Worm (Caenorhabditis elegans) whole organism, L2 larva: ENCODE data around the gene T09A5.14.
A peak's percentile ranks its signal among the peaks of the same experiment; 100 is the strongest.

Experiments used
- C34F6.9 ChIP-seq: fragments of 150-350 bp; optimal IDR thresholded peaks from 2 replicates; lab custom pipeline; 2014; ENCODE audit warnings: missing biosample characterization, missing genetic modification characterization
- R02D3.7 ChIP-seq: fragments of 150-350 bp; optimal IDR thresholded peaks from 2 replicates; lab custom pipeline; 2014; ENCODE audit warnings: missing biosample characterization, missing genetic modification characterization
- Y55F3AM.14 ChIP-seq: fragments of 200-800 bp; sonication (Bioruptor generic); optimal IDR thresholded peaks from 2 replicates; lab custom pipeline; 2018; ENCODE audit warnings: mild to moderate bottlenecking, missing genetic modification characterization, missing compliant biosample characterization
- ZK546.5 ChIP-seq: sonication (generic microtip); optimal IDR thresholded peaks from 2 replicates; lab custom pipeline; 2017; ENCODE audit warnings: missing biosample characterization, missing genetic modification characterization
- alr-1 ChIP-seq: fragments of 150-350 bp; optimal IDR thresholded peaks from 2 replicates; lab custom pipeline; 2014; ENCODE audit warnings: missing biosample characterization, missing genetic modification characterization
- ama-1 ChIP-seq: fragments of 150-350 bp; optimal IDR thresholded peaks from 2 replicates; lab custom pipeline; 2018; ENCODE audit warnings: inconsistent platforms
- blmp-1 ChIP-seq: sonication (generic microtip); optimal IDR thresholded peaks from 2 replicates; lab custom pipeline; 2017; ENCODE audit warnings: missing genetic modification characterization, mild to moderate bottlenecking, missing compliant biosample characterization, antibody characterized with exemption, moderate library complexity; ENCODE audit not compliant: insufficient read depth
- ceh-16 ChIP-seq: fragments of 150-350 bp; optimal IDR thresholded peaks from 2 replicates; lab custom pipeline; 2014; ENCODE audit warnings: missing biosample characterization, missing genetic modification characterization
- ceh-82 ChIP-seq: fragments of 150-350 bp; optimal IDR thresholded peaks from 2 replicates; lab custom pipeline; 2014; ENCODE audit warnings: missing biosample characterization, missing genetic modification characterization
- dmd-4 ChIP-seq: sonication (generic microtip); optimal IDR thresholded peaks from 2 replicates; lab custom pipeline; 2017; ENCODE audit warnings: missing biosample characterization, missing genetic modification characterization
- elt-3 ChIP-seq: sonication (generic microtip); optimal IDR thresholded peaks from 2 replicates; lab custom pipeline; 2017; ENCODE audit warnings: missing biosample characterization, missing genetic modification characterization
- fos-1 ChIP-seq: fragments of 150-350 bp; optimal IDR thresholded peaks from 2 replicates; lab custom pipeline; 2014; ENCODE audit warnings: missing biosample characterization, missing genetic modification characterization
- gmeb-1 ChIP-seq: fragments of 150-350 bp; optimal IDR thresholded peaks from 2 replicates; lab custom pipeline; 2014; ENCODE audit warnings: missing biosample characterization, missing genetic modification characterization
- lin-11 ChIP-seq: fragments of 150-350 bp; sonication (generic microtip); optimal IDR thresholded peaks from 2 replicates; lab custom pipeline; 2014; ENCODE audit warnings: missing biosample characterization, missing genetic modification characterization, inconsistent platforms, mixed read lengths
- lin-13 ChIP-seq: fragments of 150-350 bp; optimal IDR thresholded peaks from 2 replicates; lab custom pipeline; 2014; ENCODE audit warnings: missing biosample characterization, missing genetic modification reagents, missing genetic modification characterization
- lin-39 ChIP-seq: fragments of 150-350 bp; optimal IDR thresholded peaks from 2 replicates; lab custom pipeline; 2014; ENCODE audit warnings: missing biosample characterization, missing genetic modification reagents, missing genetic modification characterization
- lsy-2 ChIP-seq, 2 experiments: fragments of 150-350 bp in 1 of 2; sonication (generic microtip) in 1 of 2; optimal IDR thresholded peaks; 2 replicates each; lab custom pipeline; 2014 to 2017; ENCODE audit warnings: missing biosample characterization in 2 of 2, missing genetic modification characterization in 2 of 2
- mbf-1 ChIP-seq: sonication (generic microtip); optimal IDR thresholded peaks from 2 replicates; lab custom pipeline; 2017; ENCODE audit warnings: missing biosample characterization, missing genetic modification characterization
- mdl-1 ChIP-seq, 2 experiments: fragments of 150-350 bp in 1 of 2; sonication (generic microtip) in 1 of 2; optimal IDR thresholded peaks; 2 replicates each; lab custom pipeline; 2017; ENCODE audit warnings: missing biosample characterization in 2 of 2, missing genetic modification characterization in 2 of 2
- nhr-10 ChIP-seq: sonication (generic microtip); optimal IDR thresholded peaks from 2 replicates; lab custom pipeline; 2017; ENCODE audit warnings: missing biosample characterization, missing genetic modification characterization
- nhr-12 ChIP-seq: fragments of 150-350 bp; optimal IDR thresholded peaks from 2 replicates; lab custom pipeline; 2014; ENCODE audit warnings: missing biosample characterization, missing genetic modification characterization
- nhr-129 ChIP-seq: fragments of 150-350 bp; optimal IDR thresholded peaks from 2 replicates; lab custom pipeline; 2014; ENCODE audit warnings: missing biosample characterization, missing genetic modification characterization
- nhr-21 ChIP-seq: fragments of 150-350 bp; optimal IDR thresholded peaks from 2 replicates; lab custom pipeline; 2014; ENCODE audit warnings: missing biosample characterization, missing genetic modification characterization
- nhr-23 ChIP-seq: fragments of 150-350 bp; optimal IDR thresholded peaks from 2 replicates; lab custom pipeline; 2014; ENCODE audit warnings: missing biosample characterization, missing genetic modification reagents, missing genetic modification characterization
- nhr-25 ChIP-seq: fragments of 150-350 bp; sonication (generic microtip); optimal IDR thresholded peaks from 3 replicates; lab custom pipeline; 2014; ENCODE audit warnings: missing biosample characterization, missing genetic modification characterization
- nhr-6 ChIP-seq: fragments of 150-350 bp; optimal IDR thresholded peaks from 2 replicates; lab custom pipeline; 2014; ENCODE audit warnings: missing biosample characterization, missing genetic modification characterization
- nhr-77 ChIP-seq: fragments of 150-350 bp; optimal IDR thresholded peaks from 2 replicates; lab custom pipeline; 2014; ENCODE audit warnings: missing biosample characterization, missing genetic modification characterization
- peb-1 ChIP-seq: fragments of 150-350 bp; optimal IDR thresholded peaks from 2 replicates; lab custom pipeline; 2014; ENCODE audit warnings: missing biosample characterization, missing genetic modification characterization
- sem-4 ChIP-seq: fragments of 150-350 bp; optimal IDR thresholded peaks from 2 replicates; lab custom pipeline; 2014; ENCODE audit warnings: missing biosample characterization, missing genetic modification reagents, missing genetic modification characterization
- skn-1 ChIP-seq: sonication (generic microtip); optimal IDR thresholded peaks from 2 replicates; lab custom pipeline; 2017; ENCODE audit warnings: missing biosample characterization, missing genetic modification characterization
- sma-9 ChIP-seq, 2 experiments: fragments of 150-350 bp in 1 of 2; sonication (generic microtip) in 1 of 2; optimal IDR thresholded peaks; 2 replicates each; lab custom pipeline; 2014 to 2016; ENCODE audit warnings: missing genetic modification characterization in 2 of 2, mild to moderate bottlenecking in 1 of 2, missing biosample characterization in 1 of 2, missing compliant biosample characterization in 1 of 2, missing genetic modification reagents in 1 of 2, moderate library complexity in 1 of 2
- snpc-4 ChIP-seq: fragments of 150-350 bp; optimal IDR thresholded peaks from 2 replicates; lab custom pipeline; 2014; ENCODE audit warnings: missing biosample characterization, missing genetic modification characterization
- unc-39 ChIP-seq: fragments of 150-350 bp; optimal IDR thresholded peaks from 2 replicates; lab custom pipeline; 2014; ENCODE audit warnings: missing biosample characterization, missing genetic modification characterization
- unc-55 ChIP-seq: fragments of 150-350 bp; sonication (generic microtip); optimal IDR thresholded peaks from 3 replicates; lab custom pipeline; 2014; ENCODE audit warnings: missing biosample characterization, missing genetic modification reagents, missing genetic modification characterization
- zag-1 ChIP-seq: fragments of 150-350 bp; optimal IDR thresholded peaks from 2 replicates; lab custom pipeline; 2014; ENCODE audit warnings: missing biosample characterization, missing genetic modification characterization
- ztf-1 ChIP-seq: fragments of 200-800 bp; sonication (Bioruptor generic); conservative IDR thresholded peaks from 2 replicates; pipeline ENCODE4 v1.3.6; 2022; ENCODE audit warnings: missing genetic modification characterization, missing compliant biosample characterization
- ztf-4 ChIP-seq: fragments of 150-350 bp; optimal IDR thresholded peaks from 2 replicates; lab custom pipeline; 2014; ENCODE audit warnings: missing biosample characterization, missing genetic modification characterization

Gene T09A5.14

DNA sequence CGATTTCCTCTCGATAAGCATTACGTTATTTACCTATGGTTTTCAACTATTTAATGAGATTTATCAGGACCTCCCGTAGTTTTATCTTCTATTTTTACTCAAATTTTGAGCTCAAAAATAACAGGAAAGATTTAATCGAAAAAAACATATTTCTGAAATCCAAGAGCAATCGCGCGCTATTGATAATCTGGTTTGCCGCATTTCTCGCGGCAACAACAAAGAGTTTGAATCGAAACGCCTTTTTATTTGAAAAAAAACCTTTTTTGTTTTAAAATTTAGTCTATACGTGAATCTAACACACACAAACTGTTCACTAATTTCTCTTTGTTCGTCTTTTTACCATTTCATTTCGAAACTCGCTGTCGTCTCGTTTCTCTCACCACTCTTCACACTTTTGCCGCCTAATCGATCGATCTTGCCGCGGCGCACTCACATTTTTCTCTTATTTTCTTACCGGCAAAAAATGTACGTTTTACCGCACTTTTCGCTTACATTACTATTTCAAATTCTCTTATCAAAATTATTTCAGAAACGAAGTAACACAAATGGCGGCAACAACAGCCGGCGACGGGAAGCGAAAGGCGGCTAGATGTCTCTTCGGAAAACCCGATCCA, 15.9 kb upstream of the T09A5.14 start, which contains the start of gene cki-2:
Gene cki-2, plus strand, starts transcription at position 337 of the 614 bp plus-strand sequence.
- TF ChIP-seq R02D3.7 (tag; lab: Kevin White, UChicago), result no peak
- no peak for TF ChIP-seq Y55F3AM.14
- TF ChIP-seq nhr-10 (tag; lab: Kevin White, UChicago), result no peak
- peak; percentile 43 for TF ChIP-seq fos-1 (tag; lab: Kevin White, UChicago)
- TF ChIP-seq mdl-1 (tag; optimal IDR thresholded peaks at IDR 0.05; lab: Kevin White, UChicago), result no peak
- TF ChIP-seq sma-9 (GFP tag; optimal IDR thresholded peaks at IDR 0.05; lab: Kevin White, UChicago), result peak; percentile 26
- TF ChIP-seq sma-9 (tag; optimal IDR thresholded peaks at IDR 0.05; lab: Kevin White, UChicago), result no peak
- no peak for TF ChIP-seq nhr-21
- peak; percentile 28 for TF ChIP-seq C34F6.9 (tag; lab: Kevin White, UChicago)
- TF ChIP-seq ceh-82, result no peak
- TF ChIP-seq ZK546.5, result no peak
- TF ChIP-seq ceh-16 (tag; lab: Kevin White, UChicago), result no peak
- TF ChIP-seq nhr-129 (tag; lab: Kevin White, UChicago), result no peak
- TF ChIP-seq nhr-6 (tag; lab: Kevin White, UChicago), result no peak
- TF ChIP-seq alr-1 (tag; lab: Kevin White, UChicago), result no peak
- TF ChIP-seq nhr-12, result no peak
- peak; percentile 23 for TF ChIP-seq unc-55 (GFP tag; lab: Kevin White, UChicago)
- TF ChIP-seq ztf-1 (GFP tag; lab: Robert Waterston, UW), result no peak
- TF ChIP-seq peb-1 (tag; lab: Kevin White, UChicago), result no peak
- TF ChIP-seq snpc-4 (tag; lab: Kevin White, UChicago), result no peak
- peak in 1 of 2 experiments; percentile 45 for TF ChIP-seq lsy-2 (tag; optimal IDR thresholded peaks at IDR 0.05; lab: Kevin White, UChicago)

DNA sequence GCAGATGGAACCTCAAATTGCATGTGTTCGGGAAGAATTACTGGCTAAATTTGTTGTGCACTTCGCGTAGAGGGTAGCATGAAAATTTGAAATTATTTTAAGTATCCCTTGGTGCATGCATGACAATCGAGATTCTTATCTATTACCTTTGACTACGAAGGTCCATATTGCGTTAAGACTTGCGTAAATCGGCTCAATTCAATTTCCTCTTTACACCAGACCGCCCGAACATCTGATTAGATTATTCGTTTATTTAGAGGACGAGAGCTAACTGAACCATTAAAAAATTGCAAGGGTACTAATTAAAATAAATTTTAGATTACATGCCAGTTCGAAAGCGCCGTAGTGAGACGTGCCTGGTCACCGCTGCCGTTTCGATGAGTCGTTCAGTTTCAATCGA, 14.6 kb upstream of the T09A5.14 start:
- TF ChIP-seq nhr-6 (tag; lab: Kevin White, UChicago) (no peak), blmp-1 (no peak), gmeb-1 (tag; lab: Kevin White, UChicago) (no peak), zag-1 (tag; lab: Kevin White, UChicago) (no peak), ama-1 (lab: Kevin White, UChicago) (no peak), unc-55 (GFP tag; lab: Kevin White, UChicago) (no peak), lin-13 (GFP tag; lab: Kevin White, UChicago) (no peak), nhr-23 (tag; lab: Kevin White, UChicago) (no peak), nhr-129 (tag; lab: Kevin White, UChicago) (no peak), nhr-77 (tag; lab: Kevin White, UChicago) (no peak), Y55F3AM.14 (no peak), sem-4 (tag; lab: Kevin White, UChicago) (no peak), ZK546.5 (no peak), nhr-25 (tag; lab: Kevin White, UChicago) (no peak), mdl-1 (tag; optimal IDR thresholded peaks at IDR 0.05; lab: Kevin White, UChicago) (no peak), mbf-1 (tag; lab: Kevin White, UChicago) (no peak), elt-3 (tag; lab: Kevin White, UChicago) (no peak), unc-39 (tag; lab: Kevin White, UChicago) (no peak), alr-1 (tag; lab: Kevin White, UChicago) (no peak), ztf-4 (tag; lab: Kevin White, UChicago) (no peak)

DNA sequence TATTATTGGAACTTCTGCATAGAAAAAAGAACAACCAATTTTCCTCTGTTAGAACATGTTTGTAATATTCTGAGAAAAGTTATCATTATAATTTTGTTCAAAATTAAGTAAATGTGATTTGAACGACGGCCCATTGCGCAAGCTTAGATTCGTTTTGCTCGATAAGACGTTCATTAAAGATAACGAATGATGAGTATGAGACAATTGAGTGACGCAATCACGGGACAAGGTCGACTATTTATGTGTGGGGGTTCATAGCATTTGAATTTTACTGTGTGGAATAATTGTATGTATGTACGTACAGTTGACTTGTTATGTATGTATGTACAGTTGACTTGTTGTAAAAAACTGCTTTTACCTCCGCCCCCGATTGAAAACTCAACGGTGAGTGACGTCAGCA, 12.8 kb upstream of the T09A5.14 start:
- no peak for TF ChIP-seq C34F6.9 (tag; lab: Kevin White, UChicago)
- TF ChIP-seq ama-1 (lab: Kevin White, UChicago), result no peak
- TF ChIP-seq nhr-12, result no peak
- TF ChIP-seq nhr-25 (tag; lab: Kevin White, UChicago), result no peak
- no peak for TF ChIP-seq lin-39 (tag; lab: Kevin White, UChicago)
- TF ChIP-seq, all 48 proteins: peak for 0

DNA sequence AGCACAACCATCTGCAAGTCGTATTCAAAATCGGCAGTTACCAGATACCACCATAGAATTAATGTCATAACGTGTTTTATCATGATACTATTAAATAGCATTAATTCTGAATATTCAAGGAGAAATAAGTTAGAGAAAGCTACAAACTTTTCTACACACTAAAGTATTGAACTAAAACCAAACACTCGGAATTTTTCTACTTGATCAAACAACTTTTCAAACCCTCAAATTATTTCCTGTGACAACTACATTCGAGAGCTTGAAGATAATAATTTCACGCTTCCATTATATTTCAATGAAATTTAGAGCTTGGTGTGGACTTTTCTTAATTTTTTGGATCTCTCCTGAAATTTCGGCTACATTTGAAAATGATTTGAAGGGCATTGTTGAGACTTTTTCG, 9.7 kb upstream of the T09A5.14 start, which contains the start of gene irld-47:
Gene irld-47, minus strand, starts transcription at position 101 of the 400 bp plus-strand sequence.
- no peak for TF ChIP-seq fos-1 (tag; lab: Kevin White, UChicago)
- TF ChIP-seq skn-1 (tag; lab: Kevin White, UChicago), result no peak
- no peak for TF ChIP-seq unc-39 (tag; lab: Kevin White, UChicago)
- TF ChIP-seq lin-11 (tag; lab: Kevin White, UChicago), result no peak
- TF ChIP-seq dmd-4, result no peak
